Worm (Caenorhabditis elegans): ENCODE data around the gene F55G11.8.

F55G11.8 gene

ce11 chrIV:12924332-12924731 lies 38.3 kb upstream of the F55G11.8 start, which contains the start of gene srlf-4:
Gene srlf-4 (minus strand): TSS chrIV:12924432.
- TF ChIP-seq zip-8 (tag; optimal IDR thresholded peaks at IDR 0.05) (no peak), unc-120 (tag; optimal IDR thresholded peaks at IDR 0.05; ENCODE audit: poor library complexity, severe bottlenecking) (peak; percentile 13)

ce11 chrIV:12926639-12927038 lies 36.0 kb upstream of the F55G11.8 start, which contains the start of gene srlf-5:
Gene srlf-5 (minus strand): TSS chrIV:12926739.
- TF ChIP-seq cnd-1 (tag; optimal IDR thresholded peaks at IDR 0.05) (no peak), mab-5 (tag; optimal IDR thresholded peaks at IDR 0.05) (no peak), bed-3 (GFP tag; optimal IDR thresholded peaks at IDR 0.05) (no peak), lin-32 (GFP tag; optimal IDR thresholded peaks at IDR 0.05) (no peak), nhr-28 (tag; optimal IDR thresholded peaks at IDR 0.05) (no peak), elt-1 (tag; optimal IDR thresholded peaks at IDR 0.05; ENCODE audit: borderline replicate concordance, insufficient read depth) (no peak), elt-3 (tag; optimal IDR thresholded peaks at IDR 0.05) (no peak), ztf-11 (tag; optimal IDR thresholded peaks at IDR 0.05) (no peak), nhr-237 (tag; optimal IDR thresholded peaks at IDR 0.05) (no peak), nhr-2 (tag; optimal IDR thresholded peaks at IDR 0.05) (no peak), ceh-43 (GFP tag; optimal IDR thresholded peaks at IDR 0.05) (no peak), pha-4 (tag; optimal IDR thresholded peaks at IDR 0.05) (no peak)

- TF ChIP-seq hlh-1 (tag; optimal IDR thresholded peaks at IDR 0.05) (no peak), unc-62 (GFP tag; optimal IDR thresholded peaks at IDR 0.05) (no peak), unc-120 (tag; optimal IDR thresholded peaks at IDR 0.05; ENCODE audit: poor library complexity, severe bottlenecking) (no peak), mls-2 (tag; optimal IDR thresholded peaks at IDR 0.05) (no peak), lsy-2 (tag; optimal IDR thresholded peaks at IDR 0.05) (no peak), pha-4 (tag; optimal IDR thresholded peaks at IDR 0.05) (no peak), drap-1 (GFP tag; optimal IDR thresholded peaks at IDR 0.05) (no peak), sem-2 (GFP tag; optimal IDR thresholded peaks at IDR 0.05) (no peak), tbx-8 (GFP tag; optimal IDR thresholded peaks at IDR 0.05) (no peak), nhr-2 (tag; optimal IDR thresholded peaks at IDR 0.05) (no peak), elt-3 (tag; optimal IDR thresholded peaks at IDR 0.05) (no peak), M03D4.4 (tag; optimal IDR thresholded peaks at IDR 0.05) (no peak), snpc-4 (tag; optimal IDR thresholded peaks at IDR 0.05) (no peak), ham-2 (GFP tag; optimal IDR thresholded peaks at IDR 0.05) (no peak), ztf-11 (tag; optimal IDR thresholded peaks at IDR 0.05) (no peak), lin-13 (tag; optimal IDR thresholded peaks at IDR 0.05) (no peak)
Measured at ce11 chrIV:12936221-12936776, 26.3 kb upstream of the F55G11.8 start, which contains the start of the genes cld-1 and dod-21. Gene cld-1 (minus strand): TSS chrIV:12936271. Gene dod-21 (plus strand): TSS chrIV:12936738.

- no peak for TF ChIP-seq cnd-1 (tag; optimal IDR thresholded peaks at IDR 0.05)
- TF ChIP-seq nhr-28 (tag; optimal IDR thresholded peaks at IDR 0.05), result no peak
- TF ChIP-seq bed-3 (GFP tag; optimal IDR thresholded peaks at IDR 0.05), result no peak
- no peak for TF ChIP-seq lin-13 (tag; optimal IDR thresholded peaks at IDR 0.05)
- TF ChIP-seq elt-1 (tag; optimal IDR thresholded peaks at IDR 0.05; ENCODE audit: borderline replicate concordance, insufficient read depth), result no peak
- TF ChIP-seq unc-120 (tag; optimal IDR thresholded peaks at IDR 0.05; ENCODE audit: poor library complexity, severe bottlenecking), result no peak
- TF ChIP-seq flh-1 (GFP tag; optimal IDR thresholded peaks at IDR 0.05), result no peak
- TF ChIP-seq unc-62 (GFP tag; optimal IDR thresholded peaks at IDR 0.05), result no peak
- TF ChIP-seq tbx-8 (GFP tag; optimal IDR thresholded peaks at IDR 0.05), result no peak
- TF ChIP-seq lsy-2 (tag; optimal IDR thresholded peaks at IDR 0.05), result no peak
- no peak for TF ChIP-seq drap-1 (GFP tag; optimal IDR thresholded peaks at IDR 0.05)
- TF ChIP-seq blmp-1 (tag; optimal IDR thresholded peaks at IDR 0.05), result no peak
- TF ChIP-seq hlh-1 (tag; optimal IDR thresholded peaks at IDR 0.05), result no peak
- TF ChIP-seq ceh-39 (tag; optimal IDR thresholded peaks at IDR 0.05), result no peak
- TF ChIP-seq ceh-83 (GFP tag; optimal IDR thresholded peaks at IDR 0.05), result no peak
- TF ChIP-seq pha-4 (tag; optimal IDR thresholded peaks at IDR 0.05), result no peak
- no peak for TF ChIP-seq ztf-11 (tag; optimal IDR thresholded peaks at IDR 0.05)
- no peak for TF ChIP-seq M03D4.4 (tag; optimal IDR thresholded peaks at IDR 0.05)
- TF ChIP-seq ceh-43 (GFP tag; optimal IDR thresholded peaks at IDR 0.05), result no peak
- TF ChIP-seq ham-2 (GFP tag; optimal IDR thresholded peaks at IDR 0.05), result no peak
Measured at ce11 chrIV:12941254-12941653, 21.4 kb upstream of the F55G11.8 start, which contains the start of gene dod-24. Gene dod-24 (minus strand): TSS chrIV:12941354.

ce11 chrIV:12942633-12943032 lies 20.0 kb upstream of the F55G11.8 start, which contains the start of gene dct-19:
Gene dct-19 (plus strand): TSS chrIV:12942933.
- no peak for TF ChIP-seq mab-5 (tag; optimal IDR thresholded peaks at IDR 0.05)
- no peak for TF ChIP-seq nhr-28 (tag; optimal IDR thresholded peaks at IDR 0.05)
- no peak for TF ChIP-seq unc-120 (tag; optimal IDR thresholded peaks at IDR 0.05; ENCODE audit: poor library complexity, severe bottlenecking)
- TF ChIP-seq sptf-1 (tag; optimal IDR thresholded peaks at IDR 0.05), result no peak
- TF ChIP-seq lin-13 (tag; optimal IDR thresholded peaks at IDR 0.05), result no peak
- no peak for TF ChIP-seq ztf-11 (tag; optimal IDR thresholded peaks at IDR 0.05)
- no peak for TF ChIP-seq mls-2 (tag; optimal IDR thresholded peaks at IDR 0.05)
- no peak for TF ChIP-seq ceh-83 (GFP tag; optimal IDR thresholded peaks at IDR 0.05)
- TF ChIP-seq drap-1 (GFP tag; optimal IDR thresholded peaks at IDR 0.05), result no peak
- TF ChIP-seq nhr-2 (tag; optimal IDR thresholded peaks at IDR 0.05), result no peak
- TF ChIP-seq ceh-43 (GFP tag; optimal IDR thresholded peaks at IDR 0.05), result no peak
- no peak for TF ChIP-seq ces-1 (GFP tag; optimal IDR thresholded peaks at IDR 0.05)
- TF ChIP-seq M03D4.4 (tag; optimal IDR thresholded peaks at IDR 0.05), result no peak
- TF ChIP-seq lsy-2 (tag; optimal IDR thresholded peaks at IDR 0.05), result no peak
- TF ChIP-seq ham-2 (GFP tag; optimal IDR thresholded peaks at IDR 0.05), result no peak
